Worm (Caenorhabditis elegans) whole organism, L4 larva: ENCODE data around the gene C25F9.11.

Source experiments
- D1046.2 ChIP-seq: fragments of 200-800 bp; sonication (Bioruptor generic); IDR thresholded peaks from 2 replicates; pipeline ENCODE4 v1.3.6; 2022; ENCODE audit warnings: missing genetic modification characterization, missing compliant biosample characterization
- F49E8.2 ChIP-seq: sonication (generic microtip); optimal IDR thresholded peaks from 2 replicates; lab custom pipeline; 2016; ENCODE audit warnings: missing compliant biosample characterization, mild to moderate bottlenecking, missing genetic modification characterization, borderline replicate concordance
- ZK337.2 ChIP-seq: fragments of 200-800 bp; sonication (Bioruptor generic); IDR thresholded peaks from 2 replicates; pipeline ENCODE4 v1.3.6; 2022; ENCODE audit warnings: missing genetic modification reagents, missing genetic modification characterization, missing compliant biosample characterization
- aha-1 ChIP-seq: fragments of 150-350 bp; peaks from one replicate; lab custom pipeline; 2014; ENCODE audit warnings: missing biosample characterization, missing genetic modification characterization
- aly-2 ChIP-seq: sonication (generic microtip); optimal IDR thresholded peaks from 2 replicates; lab custom pipeline; 2018; ENCODE audit warnings: missing biosample characterization, missing genetic modification characterization
- ama-1 ChIP-seq: fragments of 150-350 bp; optimal IDR thresholded peaks from 2 replicates; lab custom pipeline; 2014; ENCODE audit warnings: inconsistent platforms, mixed read lengths
- attf-4 ChIP-seq: sonication (generic microtip); optimal IDR thresholded peaks from 3 replicates; lab custom pipeline; 2017; ENCODE audit warnings: missing biosample characterization, missing genetic modification characterization
- ceh-32 ChIP-seq: sonication (generic microtip); optimal IDR thresholded peaks from 2 replicates; lab custom pipeline; 2016; ENCODE audit warnings: mild to moderate bottlenecking, missing genetic modification characterization, missing compliant biosample characterization; ENCODE audit not compliant: poor library complexity
- ceh-44 ChIP-seq: fragments of 200-800 bp; sonication (Bioruptor generic); IDR thresholded peaks from 2 replicates; pipeline ENCODE4 v1.3.6; 2022; ENCODE audit warnings: missing genetic modification reagents, missing genetic modification characterization, missing compliant biosample characterization
- ces-1 ChIP-seq: fragments of 150-350 bp; sonication (generic microtip); optimal IDR thresholded peaks from 4 replicates; lab custom pipeline; 2014; ENCODE audit warnings: missing biosample characterization, missing genetic modification reagents, missing genetic modification characterization
- ctbp-1 ChIP-seq: fragments of 200-800 bp; sonication (Bioruptor generic); IDR thresholded peaks from 2 replicates; pipeline ENCODE4 v1.3.6; 2022; ENCODE audit warnings: missing genetic modification reagents, missing genetic modification characterization, missing compliant biosample characterization
- daf-16 ChIP-seq, 3 experiments: sonication (generic microtip); optimal IDR thresholded peaks; 2 replicates each; lab custom pipeline; 2016 to 2017; ENCODE audit warnings: missing genetic modification characterization in 3 of 3, missing genetic modification reagents in 3 of 3, mild to moderate bottlenecking in 2 of 3, missing compliant biosample characterization in 2 of 3, missing biosample characterization in 1 of 3, moderate library complexity in 1 of 3
- dmd-6 ChIP-seq: fragments of 200-800 bp; sonication (Bioruptor generic); IDR thresholded peaks from 2 replicates; pipeline ENCODE4 v1.3.6; 2022; ENCODE audit warnings: missing genetic modification reagents, missing genetic modification characterization, missing compliant biosample characterization
- dpl-1 ChIP-seq: fragments of 150-350 bp; optimal IDR thresholded peaks from 2 replicates; lab custom pipeline; 2014; ENCODE audit warnings: missing biosample characterization, missing genetic modification reagents, missing genetic modification characterization
- duxl-1 ChIP-seq: sonication (generic microtip); optimal IDR thresholded peaks from 2 replicates; lab custom pipeline; 2016; ENCODE audit warnings: mild to moderate bottlenecking, missing genetic modification characterization, moderate library complexity, missing compliant biosample characterization; ENCODE audit not compliant: poor library complexity
- dve-1 ChIP-seq: sonication (generic microtip); optimal IDR thresholded peaks from 2 replicates; lab custom pipeline; 2017; ENCODE audit warnings: antibody characterized with exemption, mild to moderate bottlenecking, missing genetic modification characterization, missing compliant biosample characterization; ENCODE audit not compliant: insufficient read depth
- fos-1 ChIP-seq: fragments of 150-350 bp; optimal IDR thresholded peaks from 2 replicates; lab custom pipeline; 2014; ENCODE audit warnings: missing biosample characterization, missing genetic modification characterization
- gei-8 ChIP-seq: fragments of 200-800 bp; sonication (Bioruptor generic); optimal IDR thresholded peaks from 2 replicates; lab custom pipeline; 2018; ENCODE audit warnings: mild to moderate bottlenecking, missing genetic modification characterization, missing compliant biosample characterization
- hif-1 ChIP-seq, 2 experiments: sonication (generic microtip); optimal IDR thresholded peaks; 2 replicates each; lab custom pipeline; 2016 to 2017; ENCODE audit warnings: missing compliant biosample characterization in 2 of 2, missing genetic modification characterization in 2 of 2, missing genetic modification reagents in 2 of 2, missing genotype in 2 of 2, mild to moderate bottlenecking in 1 of 2
- hlh-11 ChIP-seq: fragments of 200-800 bp; sonication (Bioruptor generic); optimal IDR thresholded peaks from 2 replicates; lab custom pipeline; 2018; ENCODE audit warnings: mild to moderate bottlenecking, missing genetic modification characterization, missing compliant biosample characterization
- lin-29 ChIP-seq: fragments of 200-800 bp; sonication (Bioruptor generic); IDR thresholded peaks from 2 replicates; pipeline ENCODE4 v1.3.6; 2022; ENCODE audit warnings: missing genetic modification reagents, missing genetic modification characterization, missing compliant biosample characterization
- lin-39 ChIP-seq: fragments of 150-350 bp; optimal IDR thresholded peaks from 2 replicates; lab custom pipeline; 2014; ENCODE audit warnings: missing biosample characterization, missing genetic modification reagents, missing genetic modification characterization
- lsy-2 ChIP-seq, 2 experiments: fragments of 150-350 bp in 1 of 2; sonication (generic microtip) in 1 of 2; optimal IDR thresholded peaks; 2 replicates each; lab custom pipeline; 2014 to 2017; ENCODE audit warnings: missing biosample characterization in 2 of 2, missing genetic modification characterization in 2 of 2
- mdt-29 ChIP-seq: fragments of 200-800 bp; sonication (Bioruptor generic); IDR thresholded peaks from 2 replicates; pipeline ENCODE4 v1.3.6; 2022; ENCODE audit warnings: missing genetic modification reagents, missing genetic modification characterization, missing compliant biosample characterization
- mep-1 ChIP-seq: fragments of 150-350 bp; sonication (generic microtip); optimal IDR thresholded peaks from 3 replicates; lab custom pipeline; 2014; ENCODE audit warnings: missing biosample characterization, missing genetic modification characterization
- mxl-2 ChIP-seq: fragments of 200-800 bp; sonication (Bioruptor generic); conservative IDR thresholded peaks from 2 replicates; pipeline ENCODE4 v1.3.6; 2022; ENCODE audit warnings: missing genetic modification reagents, missing genetic modification characterization, missing compliant biosample characterization
- mxl-3 ChIP-seq: fragments of 200-800 bp; sonication (Bioruptor generic); optimal IDR thresholded peaks from 2 replicates; lab custom pipeline; 2018; ENCODE audit warnings: mild to moderate bottlenecking, missing genetic modification characterization, missing compliant biosample characterization
- nhr-102 ChIP-seq: sonication (generic microtip); optimal IDR thresholded peaks from 2 replicates; lab custom pipeline; 2016; ENCODE audit warnings: mild to moderate bottlenecking, missing genetic modification characterization, moderate library complexity, missing compliant biosample characterization
- nhr-11 ChIP-seq: fragments of 150-350 bp; optimal IDR thresholded peaks from 2 replicates; lab custom pipeline; 2014; ENCODE audit warnings: missing biosample characterization, missing genetic modification characterization
- nhr-28 ChIP-seq: fragments of 150-350 bp; optimal IDR thresholded peaks from 2 replicates; lab custom pipeline; 2014; ENCODE audit warnings: missing biosample characterization, missing genetic modification characterization
- nhr-77 ChIP-seq: fragments of 150-350 bp; optimal IDR thresholded peaks from 2 replicates; lab custom pipeline; 2014; ENCODE audit warnings: missing biosample characterization, missing genetic modification characterization
- pha-4 ChIP-seq, 2 experiments: fragments of 150-350 bp in 1 of 2; fragments of 200-800 bp in 1 of 2; sonication (Bioruptor generic) in 1 of 2; IDR thresholded peaks in 1 of 2; optimal IDR thresholded peaks in 1 of 2; 2 replicates each; pipeline versions ENCODE4 v1.3.6 to Lab custom; 2014 to 2022; ENCODE audit warnings: missing genetic modification characterization in 2 of 2, missing genetic modification reagents in 2 of 2, missing biosample characterization in 1 of 2, missing compliant biosample characterization in 1 of 2
- php-3 ChIP-seq: fragments of 200-800 bp; sonication (Bioruptor generic); IDR thresholded peaks from 2 replicates; pipeline ENCODE4 v1.3.6; 2022; ENCODE audit warnings: missing genetic modification reagents, missing genetic modification characterization, missing compliant biosample characterization
- pqm-1 ChIP-seq: sonication (generic microtip); optimal IDR thresholded peaks from 2 replicates; lab custom pipeline; 2017; ENCODE audit warnings: missing biosample characterization, missing genetic modification characterization
- skn-1 ChIP-seq: fragments of 150-350 bp; optimal IDR thresholded peaks from 2 replicates; lab custom pipeline; 2014; ENCODE audit warnings: missing biosample characterization, missing genetic modification characterization
- snpc-1.2 ChIP-seq: fragments of 200-800 bp; sonication (Bioruptor generic); IDR thresholded peaks from 2 replicates; pipeline ENCODE4 v1.3.6; 2022; ENCODE audit warnings: missing genetic modification reagents, missing genetic modification characterization, missing compliant biosample characterization
- spr-1 ChIP-seq: sonication (generic microtip); optimal IDR thresholded peaks from 2 replicates; lab custom pipeline; 2016; ENCODE audit warnings: mild to moderate bottlenecking, missing genetic modification characterization, missing compliant biosample characterization
- unc-62 ChIP-seq, 3 experiments: fragments of 150-350 bp in 1 of 3; sonication (generic microtip); optimal IDR thresholded peaks in 2 of 3; peaks in 1 of 3; 1 replicate in 1 of 3; 2 replicates in 2 of 3; lab custom pipeline; 2014 to 2017; ENCODE audit warnings: missing biosample characterization in 3 of 3, missing genetic modification characterization in 3 of 3, missing genetic modification reagents in 3 of 3, missing genotype in 1 of 3
- vab-7 ChIP-seq: fragments of 200-800 bp; sonication (Bioruptor generic); IDR thresholded peaks from 2 replicates; pipeline ENCODE4 v1.3.6; 2022; ENCODE audit warnings: missing genetic modification reagents, missing genetic modification characterization, missing compliant biosample characterization
- zag-1 ChIP-seq: fragments of 150-350 bp; optimal IDR thresholded peaks from 2 replicates; lab custom pipeline; 2014; ENCODE audit warnings: missing biosample characterization, missing genetic modification characterization
- zfp-2 ChIP-seq: sonication (generic microtip); optimal IDR thresholded peaks from 2 replicates; lab custom pipeline; 2016; ENCODE audit warnings: mild to moderate bottlenecking, missing genetic modification characterization, missing compliant biosample characterization
- zip-2 ChIP-seq: fragments of 150-350 bp; optimal IDR thresholded peaks from 2 replicates; lab custom pipeline; 2014; ENCODE audit warnings: missing biosample characterization, missing genetic modification characterization

C25F9.11 gene

ce11 chrV:19405276-19405815 lies 27.5 kb downstream of the C25F9.11 start, which contains the start of the genes C25F9.6 and C25F9.10:
C25F9.6 (minus strand) TSS chrV:19405326.
C25F9.10 (plus strand) TSS chrV:19405729.
- TF ChIP-seq skn-1 (tag; lab: Kevin White, UChicago) (no peak), dve-1 (tag; lab: Kevin White, UChicago) (peak; percentile 18), unc-62 (GFP tag; optimal IDR thresholded peaks at IDR 0.05 in 1 of 2; lab: Kevin White, UChicago) (peak in 1 of 2 experiments; percentile 2), unc-62 (tag; optimal IDR thresholded peaks at IDR 0.05; lab: Kevin White, UChicago) (no peak), nhr-11 (tag; lab: Kevin White, UChicago) (no peak), hlh-11 (peak; percentile 28), pqm-1 (tag; lab: Kevin White, UChicago) (peak; percentile 62), aha-1 (tag; lab: Kevin White, UChicago) (peak; percentile 39), daf-16 (GFP tag; optimal IDR thresholded peaks at IDR 0.05; lab: Kevin White, UChicago) (no peak), daf-16 (tag; optimal IDR thresholded peaks at IDR 0.05; lab: Kevin White, UChicago) (peak; percentile 65), snpc-1.2 (no peak), nhr-28 (tag; lab: Kevin White, UChicago) (peak; percentile 63), ama-1 (no peak), dmd-6 (peak; percentile 55)

ce11 chrV:19403619-19404018 lies 29.3 kb downstream of the C25F9.11 start:
- TF ChIP-seq aha-1 (tag; lab: Kevin White, UChicago) (peak; percentile 60), D1046.2 (GFP tag; lab: Robert Waterston, UW) (no peak)

- TF ChIP-seq nhr-77 = no peak
- no peak for TF ChIP-seq duxl-1
- TF ChIP-seq hlh-11 = no peak
- TF ChIP-seq ZK337.2 = no peak
- TF ChIP-seq attf-4 (tag; lab: Kevin White, UChicago) = no peak
- TF ChIP-seq ces-1 (GFP tag; lab: Kevin White, UChicago) = no peak
- TF ChIP-seq mxl-2 (GFP tag; lab: Robert Waterston, UW) = no peak
- TF ChIP-seq aly-2 = no peak
These were observed 30.0 kb downstream of the C25F9.11 start, which contains the start of gene C25F9.12 for ce11 chrV:19402855-19403254. C25F9.12 (minus strand) TSS chrV:19402955.

DNA sequence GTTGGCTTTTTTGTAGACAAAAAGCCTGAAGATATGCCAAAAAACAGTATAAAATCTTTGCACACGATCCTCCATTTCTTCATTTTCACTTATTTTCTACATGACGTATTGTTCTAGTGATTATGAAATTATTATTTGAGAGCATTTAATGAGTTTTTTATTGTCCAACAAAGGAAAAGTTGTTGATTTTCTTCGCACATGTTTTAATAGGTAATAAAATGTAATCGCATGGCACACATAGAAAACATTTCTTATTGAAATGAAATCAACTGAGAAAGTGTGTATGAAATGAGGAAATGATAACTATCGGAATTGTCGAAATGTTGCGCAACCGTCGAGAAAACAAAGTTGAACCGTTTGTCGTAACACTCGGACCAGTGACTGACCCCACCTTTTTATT lies 31.4 kb downstream of the C25F9.11 start:
- TF ChIP-seq F49E8.2 (tag; lab: Kevin White, UChicago) = no peak
- TF ChIP-seq hlh-11 = peak; percentile 28
- TF ChIP-seq pqm-1 (tag; lab: Kevin White, UChicago) = peak; percentile 23
- TF ChIP-seq lin-29 (GFP tag; lab: Robert Waterston, UW) = no peak
- TF ChIP-seq dve-1 (tag; lab: Kevin White, UChicago) = peak; percentile 48
- TF ChIP-seq daf-16 (GFP tag; optimal IDR thresholded peaks at IDR 0.05; lab: Kevin White, UChicago) = no peak
- TF ChIP-seq daf-16 (tag; optimal IDR thresholded peaks at IDR 0.05; lab: Kevin White, UChicago) = peak; percentile 79
- TF ChIP-seq zip-2 (tag; lab: Kevin White, UChicago) = peak; percentile 50
- TF ChIP-seq nhr-28 (tag; lab: Kevin White, UChicago) = peak; percentile 5
- peak; percentile 97 for TF ChIP-seq php-3
- TF ChIP-seq dpl-1 (GFP tag; lab: Kevin White, UChicago) = no peak
- TF ChIP-seq ceh-32 (tag; lab: Kevin White, UChicago) = no peak

DNA sequence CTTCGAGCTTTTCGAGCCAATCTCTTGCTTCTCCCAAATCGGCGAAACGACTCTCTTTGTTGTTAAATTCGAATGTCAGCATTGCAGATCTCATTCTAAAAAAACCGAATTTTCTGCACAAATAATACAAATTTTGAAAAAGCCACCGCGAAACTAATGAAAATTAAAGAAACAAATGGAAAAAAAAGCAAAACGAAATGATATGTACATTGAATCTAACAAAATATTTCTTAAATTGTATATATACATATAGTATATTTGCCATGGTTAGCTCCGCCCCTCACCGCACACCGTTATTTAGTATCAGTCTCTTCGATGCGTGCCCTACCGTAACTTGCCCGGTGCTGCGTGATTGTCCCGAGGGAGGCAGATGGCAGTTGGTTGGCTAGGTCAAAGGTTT lies 32.3 kb downstream of the C25F9.11 start, which contains the start of gene srw-86:
Gene srw-86 (minus strand): TSS at position 101 of the 400 bp plus-strand sequence.
- TF ChIP-seq zfp-2 (no peak), vab-7 (no peak), ctbp-1 (GFP tag; lab: Robert Waterston, UW) (no peak), hif-1 (tag; optimal IDR thresholded peaks at IDR 0.05; lab: Kevin White, UChicago) (no peak), zag-1 (no peak), pha-4 (GFP tag; IDR thresholded peaks at IDR 0.05; lab: Robert Waterston, UW) (no peak), pha-4 (tag; optimal IDR thresholded peaks at IDR 0.05; lab: Kevin White, UChicago) (no peak), mdt-29 (no peak), mep-1 (tag; lab: Kevin White, UChicago) (no peak), fos-1 (no peak), lsy-2 (tag; optimal IDR thresholded peaks at IDR 0.05; lab: Kevin White, UChicago) (no peak), lin-39 (tag; lab: Kevin White, UChicago) (no peak), ceh-44 (GFP tag; lab: Robert Waterston, UW) (no peak), nhr-102 (tag; lab: Kevin White, UChicago) (no peak), ces-1 (GFP tag; lab: Kevin White, UChicago) (no peak), spr-1 (tag; lab: Kevin White, UChicago) (no peak), dmd-6 (no peak), gei-8 (GFP tag; lab: Kevin White, UChicago) (no peak), mxl-3 (GFP tag; lab: Kevin White, UChicago) (no peak), ZK337.2 (no peak)
